Worm (Caenorhabditis elegans): ENCODE results near the gene unc-30.

DNA sequence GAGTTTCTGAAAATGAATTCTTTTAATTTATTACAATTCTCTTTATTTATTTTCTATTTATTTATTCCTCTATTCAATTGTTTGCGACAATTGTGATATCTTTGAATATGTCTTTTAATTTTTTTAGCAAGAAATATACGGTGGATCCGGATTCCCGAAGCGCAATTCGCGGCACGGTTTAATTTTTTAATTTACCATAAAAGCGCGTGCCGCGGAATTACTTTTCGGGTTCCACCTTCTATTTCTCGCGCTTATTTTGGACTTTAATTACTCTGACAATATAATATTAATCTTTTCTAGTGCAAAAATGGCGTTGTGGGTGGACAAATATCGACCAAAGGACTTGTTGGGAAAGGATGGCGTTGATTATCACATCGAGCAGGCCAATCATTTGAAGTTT lies 23.3 kb upstream of the unc-30 start, which contains the start of gene rfc-3:
- TF ChIP-seq mdl-1 (tag; optimal IDR thresholded peaks at IDR 0.05) (no peak), nhr-77 (tag; optimal IDR thresholded peaks at IDR 0.05) (no peak), lsy-2 (tag; optimal IDR thresholded peaks at IDR 0.05) (no peak), ces-1 (GFP tag; optimal IDR thresholded peaks at IDR 0.05) (no peak), lin-39 (tag; optimal IDR thresholded peaks at IDR 0.05) (no peak), nhr-28 (tag; optimal IDR thresholded peaks at IDR 0.05) (no peak)
